Fruit fly (Drosophila melanogaster) whole organism, embryonic: Measurements from ENCODE around the gene Uba4.
A peak's percentile ranks its signal among the peaks of the same experiment; 100 is the strongest.

Experiments used
- Ada2b ChIP-seq: fragments of 200-800 bp; sonication (Bioruptor generic); IDR thresholded peaks from 2 replicates; pipeline ENCODE4 v1.3.6; 2022; ENCODE audit warnings: missing biosample characterization, missing genetic modification characterization
- Awh ChIP-seq: fragments of 200-800 bp; sonication (Bioruptor generic); IDR thresholded peaks from 2 replicates; pipeline ENCODE4, ENCODE4 v1.3.6; 2022; ENCODE audit warnings: missing biosample characterization, missing genetic modification characterization
- CG10209 ChIP-seq: fragments of 200-800 bp; sonication (Bioruptor generic); optimal IDR thresholded peaks from 3 replicates; lab custom pipeline; 2017; ENCODE audit warnings: missing biosample characterization, mild to moderate bottlenecking, missing genetic modification characterization, missing genetic modification reagents
- CG10462 ChIP-seq: fragments of 200-800 bp; sonication (Bioruptor generic); optimal IDR thresholded peaks from 2 replicates; lab custom pipeline; 2016; ENCODE audit warnings: missing biosample characterization, missing genetic modification characterization
- CG17385 ChIP-seq: fragments of 200-800 bp; sonication (Bioruptor generic); optimal IDR thresholded peaks from 3 replicates; lab custom pipeline; 2018; ENCODE audit warnings: missing biosample characterization, mild to moderate bottlenecking, missing genetic modification characterization
- CG2202 ChIP-seq: fragments of 200-800 bp; sonication (Bioruptor generic); optimal IDR thresholded peaks from 2 replicates; lab custom pipeline; 2018; ENCODE audit warnings: missing biosample characterization, mild to moderate bottlenecking, missing genetic modification characterization
- CG30020 ChIP-seq: fragments of 200-800 bp; optimal IDR thresholded peaks from 2 replicates; lab custom pipeline; 2019; ENCODE audit warnings: missing biosample characterization, mild to moderate bottlenecking, missing genetic modification characterization, moderate library complexity
- CG31388 ChIP-seq: fragments of 200-800 bp; sonication (Bioruptor generic); optimal IDR thresholded peaks from 2 replicates; lab custom pipeline; 2016; ENCODE audit warnings: missing biosample characterization, missing genetic modification characterization
- CG32767 ChIP-seq: fragments of 200-800 bp; sonication (Bioruptor generic); IDR thresholded peaks from 2 replicates; pipeline ENCODE4 v1.3.6; 2022; ENCODE audit warnings: missing biosample characterization, missing genetic modification characterization
- CG3281 ChIP-seq: fragments of 200-800 bp; sonication (Bioruptor generic); optimal IDR thresholded peaks from 3 replicates; lab custom pipeline; 2017; ENCODE audit warnings: missing biosample characterization, mild to moderate bottlenecking, missing genetic modification characterization
- CG3838 ChIP-seq: fragments of 200-800 bp; sonication (Bioruptor generic); optimal IDR thresholded peaks from 3 replicates; lab custom pipeline; 2016; ENCODE audit warnings: missing biosample characterization, missing genetic modification characterization
- CG5245 ChIP-seq: fragments of 200-800 bp; sonication (Bioruptor generic); optimal IDR thresholded peaks from 3 replicates; lab custom pipeline; 2016; ENCODE audit warnings: missing biosample characterization, missing genetic modification characterization
- CG6654 ChIP-seq: fragments of 200-800 bp; sonication (Bioruptor generic); optimal IDR thresholded peaks from 2 replicates; lab custom pipeline; 2017; ENCODE audit warnings: missing biosample characterization, mild to moderate bottlenecking, missing genetic modification characterization
- CG6683 ChIP-seq: fragments of 200-800 bp; sonication (Bioruptor generic); optimal IDR thresholded peaks from 2 replicates; lab custom pipeline; 2017; ENCODE audit warnings: missing biosample characterization, mild to moderate bottlenecking, missing genetic modification characterization, missing genetic modification reagents
- CG8089 ChIP-seq: fragments of 200-800 bp; sonication (Bioruptor generic); optimal IDR thresholded peaks from 3 replicates; lab custom pipeline; 2016; ENCODE audit warnings: missing biosample characterization, missing genetic modification characterization
- CG8944 ChIP-seq: fragments of 200-800 bp; sonication (Bioruptor generic); optimal IDR thresholded peaks from 3 replicates; lab custom pipeline; 2016; ENCODE audit warnings: missing biosample characterization, missing genetic modification characterization
- CG9797 ChIP-seq: fragments of 200-800 bp; sonication (Bioruptor generic); optimal IDR thresholded peaks from 3 replicates; lab custom pipeline; 2018; ENCODE audit warnings: missing biosample characterization, mild to moderate bottlenecking, missing genetic modification characterization
- CG9932 ChIP-seq: fragments of 200-800 bp; sonication (Bioruptor generic); IDR thresholded peaks from 2 replicates; pipeline ENCODE4 v1.3.6; 2022; ENCODE audit warnings: missing biosample characterization, missing genetic modification characterization
- CrebB ChIP-seq: fragments of 200-800 bp; sonication (Bioruptor generic); optimal IDR thresholded peaks from 3 replicates; lab custom pipeline; 2018; ENCODE audit warnings: missing biosample characterization, mild to moderate bottlenecking, missing genetic modification characterization
- Dad ChIP-seq: fragments of 200-800 bp; sonication (Bioruptor generic); optimal IDR thresholded peaks from 3 replicates; lab custom pipeline; 2016; ENCODE audit warnings: missing biosample characterization, missing genetic modification characterization
- Dip3 ChIP-seq: fragments of 200-800 bp; sonication (Bioruptor generic); optimal IDR thresholded peaks from 3 replicates; lab custom pipeline; 2016; ENCODE audit warnings: missing biosample characterization, missing genetic modification characterization
- MESR4 ChIP-seq: fragments of 200-800 bp; sonication (Bioruptor generic); optimal IDR thresholded peaks from 2 replicates; lab custom pipeline; 2018; ENCODE audit warnings: missing biosample characterization, mild to moderate bottlenecking, missing genetic modification characterization, moderate library complexity
- NC2α ChIP-seq: fragments of 200-800 bp; sonication (Bioruptor generic); optimal IDR thresholded peaks from 2 replicates; lab custom pipeline; 2016; ENCODE audit warnings: missing biosample characterization, missing genetic modification characterization
- NK7.1 ChIP-seq: fragments of 200-800 bp; sonication (Bioruptor generic); optimal IDR thresholded peaks from 3 replicates; lab custom pipeline; 2016; ENCODE audit warnings: missing biosample characterization, missing genetic modification characterization
- Nf-YB ChIP-seq: fragments of 200-800 bp; sonication (Bioruptor generic); optimal IDR thresholded peaks from 3 replicates; lab custom pipeline; 2019; ENCODE audit warnings: missing biosample characterization, mild to moderate bottlenecking, missing genetic modification characterization, moderate library complexity
- Ptx1 ChIP-seq: fragments of 200-800 bp; sonication (Bioruptor generic); IDR thresholded peaks from 2 replicates; pipeline ENCODE4 v1.3.6; 2022; ENCODE audit warnings: missing biosample characterization, missing genetic modification characterization
- TFAM ChIP-seq: fragments of 200-800 bp; sonication (Bioruptor generic); optimal IDR thresholded peaks from 2 replicates; lab custom pipeline; 2017; ENCODE audit warnings: missing biosample characterization, missing genetic modification characterization, inconsistent platforms
- Trl ChIP-seq, 3 experiments: fragments of >200 bp in 2 of 3; fragments of 200-800 bp in 1 of 3; sonication (Bioruptor generic) in 1 of 3; optimal IDR thresholded peaks; 2 replicates in 1 of 3; 3 replicates in 2 of 3; lab custom pipeline; 2016 to 2017; ENCODE audit warnings: missing biosample characterization in 1 of 3, missing genetic modification characterization in 1 of 3
- Xrp1 ChIP-seq: fragments of 200-800 bp; sonication (Bioruptor generic); IDR thresholded peaks from 2 replicates; pipeline ENCODE4 v1.3.6; 2022; ENCODE audit warnings: missing biosample characterization, missing genetic modification characterization
- al ChIP-seq: fragments of 200-800 bp; sonication (Bioruptor generic); IDR thresholded peaks from 2 replicates; pipeline ENCODE4 v1.3.6; 2022; ENCODE audit warnings: missing biosample characterization, missing genetic modification characterization
- bowl ChIP-seq: fragments of 200-800 bp; sonication (Bioruptor generic); IDR thresholded peaks from 2 replicates; pipeline ENCODE4 v1.3.6; 2022; ENCODE audit warnings: missing biosample characterization, missing genetic modification characterization
- cato ChIP-seq: fragments of 200-800 bp; sonication (Bioruptor generic); optimal IDR thresholded peaks from 2 replicates; lab custom pipeline; 2016; ENCODE audit warnings: missing biosample characterization, missing genetic modification characterization, borderline replicate concordance
- emc ChIP-seq: fragments of 200-800 bp; sonication (Bioruptor generic); optimal IDR thresholded peaks from 2 replicates; lab custom pipeline; 2016; ENCODE audit warnings: missing biosample characterization, missing genetic modification characterization
- jing ChIP-seq: fragments of 200-800 bp; sonication (Bioruptor generic); optimal IDR thresholded peaks from 2 replicates; lab custom pipeline; 2018; ENCODE audit warnings: missing biosample characterization, mild to moderate bottlenecking, missing genetic modification characterization
- lmd ChIP-seq: fragments of 200-800 bp; sonication (Bioruptor generic); IDR thresholded peaks from 2 replicates; pipeline ENCODE4 v1.3.6; 2022; ENCODE audit warnings: missing biosample characterization, missing genetic modification characterization
- luna ChIP-seq: fragments of 200-800 bp; sonication (Bioruptor generic); optimal IDR thresholded peaks from 2 replicates; lab custom pipeline; 2016; ENCODE audit warnings: missing biosample characterization, missing genetic modification characterization
- mam ChIP-seq: fragments of 200-800 bp; sonication (Bioruptor generic); optimal IDR thresholded peaks from 3 replicates; lab custom pipeline; 2016; ENCODE audit warnings: missing biosample characterization, missing genetic modification characterization
- nom ChIP-seq: fragments of 200-800 bp; sonication (Bioruptor generic); optimal IDR thresholded peaks from 2 replicates; lab custom pipeline; 2017; ENCODE audit warnings: missing biosample characterization, missing genetic modification characterization, mild to moderate bottlenecking, moderate library complexity, missing genetic modification reagents
- prd ChIP-seq, 3 experiments: fragments of >200 bp in 2 of 3; fragments of 200-800 bp in 1 of 3; sonication (Bioruptor generic) in 1 of 3; optimal IDR thresholded peaks in 2 of 3; IDR thresholded peaks in 1 of 3; 2 replicates in 2 of 3; 3 replicates in 1 of 3; pipeline versions ENCODE4 v1.3.6 to Lab custom; 2017 to 2022; ENCODE audit warnings: missing biosample characterization in 1 of 3, missing genetic modification characterization in 1 of 3
- pros ChIP-seq: fragments of 200-800 bp; sonication (Bioruptor generic); optimal IDR thresholded peaks from 3 replicates; lab custom pipeline; 2019; ENCODE audit warnings: missing biosample characterization, mild to moderate bottlenecking, missing genetic modification characterization, moderate library complexity
- psq ChIP-seq: fragments of 200-800 bp; sonication (Bioruptor generic); optimal IDR thresholded peaks from 2 replicates; lab custom pipeline; 2017; ENCODE audit warnings: missing biosample characterization, missing genetic modification characterization
- row ChIP-seq: fragments of 200-800 bp; sonication (Bioruptor generic); IDR thresholded peaks from 3 replicates; pipeline ENCODE4 v1.3.6; 2022; ENCODE audit warnings: missing biosample characterization, missing genetic modification characterization
- sc ChIP-seq, 3 experiments: fragments of >200 bp in 2 of 3; fragments of 200-800 bp in 1 of 3; sonication (Bioruptor generic) in 1 of 3; optimal IDR thresholded peaks; 2 replicates in 2 of 3; 3 replicates in 1 of 3; lab custom pipeline; 2017; ENCODE audit warnings: mild to moderate bottlenecking in 1 of 3, missing biosample characterization in 1 of 3, missing genetic modification characterization in 1 of 3, missing genetic modification reagents in 1 of 3
- schlank ChIP-seq: fragments of 200-800 bp; sonication (Bioruptor generic); optimal IDR thresholded peaks from 2 replicates; lab custom pipeline; 2018; ENCODE audit warnings: missing biosample characterization, mild to moderate bottlenecking, missing genetic modification characterization
- slbo ChIP-seq: fragments of 200-800 bp; sonication (Bioruptor generic); IDR thresholded peaks from 2 replicates; pipeline ENCODE4 v1.3.6; 2022; ENCODE audit warnings: missing biosample characterization, missing genetic modification characterization
- slou ChIP-seq: fragments of 200-800 bp; sonication (Bioruptor generic); optimal IDR thresholded peaks from 3 replicates; lab custom pipeline; 2016; ENCODE audit warnings: missing biosample characterization, missing genetic modification characterization
- stwl ChIP-seq: fragments of 200-800 bp; sonication (Bioruptor generic); optimal IDR thresholded peaks from 3 replicates; lab custom pipeline; 2018; ENCODE audit warnings: missing biosample characterization, mild to moderate bottlenecking, missing genetic modification characterization, moderate library complexity
- tio ChIP-seq: fragments of 200-800 bp; sonication (Bioruptor generic); optimal IDR thresholded peaks from 2 replicates; lab custom pipeline; 2017; ENCODE audit warnings: missing biosample characterization, missing genetic modification characterization, inconsistent platforms
- tx ChIP-seq: fragments of 200-800 bp; sonication (Bioruptor generic); optimal IDR thresholded peaks from 2 replicates; lab custom pipeline; 2016; ENCODE audit warnings: missing biosample characterization, missing genetic modification characterization
- zfh1 ChIP-seq: fragments of 200-800 bp; sonication (Bioruptor generic); IDR thresholded peaks from 3 replicates; pipeline ENCODE4 v1.3.6; 2022; ENCODE audit warnings: missing biosample characterization, missing genetic modification characterization

The Uba4 gene

DNA sequence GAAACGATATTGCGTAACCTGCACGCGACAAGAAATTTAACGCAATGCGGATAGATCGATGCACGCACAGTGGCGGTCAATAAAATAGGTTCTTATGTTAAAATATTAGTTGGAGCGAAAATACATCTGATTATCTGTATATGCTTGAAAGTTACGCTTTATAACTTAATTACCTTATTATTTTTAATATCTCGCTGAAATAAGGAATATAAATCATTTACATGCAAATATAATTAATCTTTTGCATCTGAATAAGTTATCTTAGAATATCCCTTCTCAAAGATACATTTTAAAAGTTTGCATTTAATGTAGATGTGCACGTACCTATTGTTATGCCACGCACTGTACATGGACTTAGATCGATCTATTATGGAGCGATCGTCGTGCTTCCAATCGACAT, 45.5 kb upstream of the Uba4 start (continued):
- peak; percentile 19 for TF ChIP-seq CG10209 (GFP tag; lab: Kevin White, UChicago)
- TF ChIP-seq CG9797 = no peak
- peak; percentile 50 for TF ChIP-seq row
- TF ChIP-seq zfh1 = peak; percentile 46; the same call in 1 of the 3 replicates
- no peak for TF ChIP-seq emc (GFP tag; lab: Kevin White, UChicago)
- no peak for TF ChIP-seq CG17385
- TF ChIP-seq NC2α (GFP tag; lab: Kevin White, UChicago) = no peak
- TF ChIP-seq CG2202 (tag; lab: Kevin White, UChicago) = peak; percentile 4
- TF ChIP-seq Dip3 (GFP tag; lab: Kevin White, UChicago) = no peak
- peak; percentile 14 for TF ChIP-seq nom

DNA sequence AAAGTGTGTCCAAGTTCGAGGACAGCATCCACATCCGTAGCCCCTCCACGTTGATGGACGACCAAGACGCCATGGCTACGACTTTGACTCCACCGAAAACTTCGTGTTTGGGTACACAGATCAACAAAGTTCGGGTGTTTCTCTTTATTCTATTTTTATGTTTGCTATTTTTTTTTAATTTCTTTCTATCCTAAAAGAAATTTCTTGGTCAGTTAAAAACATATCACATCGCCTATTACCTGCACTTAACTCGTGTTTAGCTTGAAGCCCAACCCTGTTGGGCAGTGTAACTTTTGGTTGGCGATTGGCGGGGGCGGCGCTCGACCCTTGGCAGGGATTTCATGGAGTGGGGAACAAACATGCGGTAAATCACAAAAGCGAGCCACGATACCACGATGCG, 43.8 kb upstream of the Uba4 start:
- no peak for TF ChIP-seq bowl
- no peak for TF ChIP-seq CG9932 (GFP tag; lab: Robert Waterston, UW)
- TF ChIP-seq sc (optimal IDR thresholded peaks at IDR 0.05; lab: Kevin White, UChicago) = no peak
- TF ChIP-seq sc (GFP tag; optimal IDR thresholded peaks at IDR 0.05; lab: Kevin White, UChicago) = no peak
- no peak for TF ChIP-seq schlank
- no peak for TF ChIP-seq CG8089
- peak; percentile 31 for TF ChIP-seq Nf-YB (GFP tag; lab: Kevin White, UChicago)
- TF ChIP-seq CG10462 (GFP tag; lab: Kevin White, UChicago) = no peak
- TF ChIP-seq CG31388 (GFP tag; lab: Kevin White, UChicago) = no peak
- no peak for TF ChIP-seq CG8944 (GFP tag; lab: Kevin White, UChicago)
- no peak for TF ChIP-seq cato (GFP tag; lab: Kevin White, UChicago)
- no peak for TF ChIP-seq CG3838 (GFP tag; lab: Kevin White, UChicago)
- no peak for TF ChIP-seq tio (GFP tag; lab: Kevin White, UChicago)
- no peak for TF ChIP-seq mam (GFP tag; lab: Kevin White, UChicago)
- TF ChIP-seq CG5245 (GFP tag; lab: Kevin White, UChicago) = no peak
- no peak for TF ChIP-seq luna (GFP tag; lab: Kevin White, UChicago)
- no peak for TF ChIP-seq CG6683 (GFP tag; lab: Kevin White, UChicago)
- TF ChIP-seq CrebB (tag; lab: Kevin White, UChicago) = no peak
- TF ChIP-seq NK7.1 (GFP tag; lab: Kevin White, UChicago) = no peak
- TF ChIP-seq Trl (optimal IDR thresholded peaks at IDR 0.05; lab: Kevin White, UChicago) = no peak
- no peak for TF ChIP-seq Trl (GFP tag; optimal IDR thresholded peaks at IDR 0.05; lab: Kevin White, UChicago)
- no peak for TF ChIP-seq stwl (tag; lab: Kevin White, UChicago)
- TF ChIP-seq lmd (GFP tag; lab: Robert Waterston, UW) = peak; percentile 60; the same call in 1 of the 2 replicates
- peak; percentile 54; the same call in 1 of the 2 replicates for TF ChIP-seq CG32767 (GFP tag; lab: Robert Waterston, UW)
- TF ChIP-seq CG30020 = no peak
- peak; percentile 45 for TF ChIP-seq CG3281 (GFP tag; lab: Kevin White, UChicago)
- TF ChIP-seq slou (GFP tag; lab: Kevin White, UChicago) = no peak
- TF ChIP-seq Ptx1 (GFP tag; lab: Robert Waterston, UW) = peak; percentile 73; the same call in 1 of the 2 replicates
- TF ChIP-seq Xrp1 (GFP tag; lab: Robert Waterston, UW) = peak; percentile 81
- TF ChIP-seq pros (GFP tag; lab: Kevin White, UChicago) = no peak
- TF ChIP-seq CG6654 = peak; percentile 26
- TF ChIP-seq jing (GFP tag; lab: Kevin White, UChicago) = peak; percentile 18
- TF ChIP-seq TFAM (GFP tag; lab: Kevin White, UChicago) = no peak
- TF ChIP-seq Awh = peak; percentile 67; the same call in 1 of the 2 replicates
- no peak for TF ChIP-seq Ada2b (GFP tag; lab: Robert Waterston, UW)
- TF ChIP-seq slbo (GFP tag; lab: Robert Waterston, UW) = peak; percentile 59
- no peak for TF ChIP-seq tx (GFP tag; lab: Kevin White, UChicago)
- no peak for TF ChIP-seq prd (optimal IDR thresholded peaks at IDR 0.05; lab: Kevin White, UChicago)
- TF ChIP-seq prd (GFP tag; IDR thresholded peaks at IDR 0.05; lab: Robert Waterston, UW) = peak; percentile 77
- no peak for TF ChIP-seq al (GFP tag; lab: Robert Waterston, UW)
- TF ChIP-seq Dad (GFP tag; lab: Kevin White, UChicago) = no peak
- TF ChIP-seq psq (GFP tag; lab: Kevin White, UChicago) = no peak
- no peak for TF ChIP-seq MESR4 (GFP tag; lab: Kevin White, UChicago)
